Fruit fly (Drosophila melanogaster) ovary, adult (tissue): ENCODE results near the gene CG42571.

Source experiments
- CG17801 ChIP-seq: fragments of 200-800 bp; optimal IDR thresholded peaks from 2 replicates; lab custom pipeline; 2019; ENCODE audit warnings: missing biosample characterization, mild to moderate bottlenecking, missing genetic modification characterization, moderate library complexity; ENCODE audit not compliant: partially characterized antibody

The CG42571 gene

DNA sequence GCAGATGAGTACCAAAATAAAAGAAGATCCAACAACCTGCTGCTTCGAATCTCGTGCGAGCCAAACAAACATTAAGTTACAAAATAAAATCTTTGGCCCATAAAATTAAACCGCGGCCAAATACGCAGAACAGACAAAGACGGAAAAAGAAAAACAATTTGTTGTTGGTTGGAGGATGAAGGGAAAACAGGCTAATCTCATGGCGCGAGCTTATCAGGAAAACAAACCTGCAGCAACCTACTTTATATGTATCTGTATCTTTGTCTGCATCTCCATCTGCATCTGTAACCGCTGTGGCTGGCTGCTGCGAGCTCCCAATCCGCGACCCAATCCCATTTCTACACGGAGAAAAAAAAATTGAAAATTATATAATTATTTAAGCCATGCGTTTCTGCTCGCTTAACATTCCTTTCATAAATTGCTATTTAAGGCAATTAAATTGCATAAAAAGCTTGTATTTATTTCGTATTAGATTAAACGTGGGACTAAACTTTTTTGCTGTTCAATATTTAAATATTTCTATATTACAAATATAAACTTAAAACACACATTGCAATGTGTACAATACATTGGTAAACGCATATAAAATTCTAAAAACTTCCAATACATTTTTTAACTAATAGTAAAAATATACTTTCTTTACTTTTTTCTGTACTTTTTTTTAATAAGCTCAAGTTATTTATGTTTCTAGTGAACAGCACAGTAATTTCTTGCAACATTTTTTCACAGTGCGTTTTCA lies 23.3 kb upstream of the CG42571 start:
- TF ChIP-seq CG17801 (GFP tag; lab: Kevin White, UChicago) = no peak

DNA sequence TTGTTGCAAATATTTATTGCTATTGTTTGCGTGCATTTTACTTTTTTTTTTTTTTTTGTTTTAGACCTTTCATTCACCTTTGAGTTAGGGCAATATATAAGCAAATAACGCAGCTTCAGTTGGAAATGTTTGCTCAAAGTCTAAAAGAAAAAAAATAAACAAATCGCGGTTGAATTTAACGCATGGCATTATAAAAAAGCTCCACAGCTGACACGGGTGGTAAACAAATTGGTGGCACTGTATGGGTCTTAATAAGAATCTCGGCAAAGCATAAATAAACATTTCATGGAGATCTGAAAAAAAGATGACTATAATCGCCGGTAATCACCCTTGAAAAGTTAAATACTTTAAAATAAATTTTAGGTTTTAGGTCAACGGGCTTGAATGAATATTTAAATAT lies 21.8 kb upstream of the CG42571 start:
- no peak for TF ChIP-seq CG17801 (GFP tag; lab: Kevin White, UChicago)

- TF ChIP-seq CG17801 (GFP tag; lab: Kevin White, UChicago) = no peak
These were observed 21.1 kb upstream of the CG42571 start for dm6 chr3L:15695195-15695594.

DNA sequence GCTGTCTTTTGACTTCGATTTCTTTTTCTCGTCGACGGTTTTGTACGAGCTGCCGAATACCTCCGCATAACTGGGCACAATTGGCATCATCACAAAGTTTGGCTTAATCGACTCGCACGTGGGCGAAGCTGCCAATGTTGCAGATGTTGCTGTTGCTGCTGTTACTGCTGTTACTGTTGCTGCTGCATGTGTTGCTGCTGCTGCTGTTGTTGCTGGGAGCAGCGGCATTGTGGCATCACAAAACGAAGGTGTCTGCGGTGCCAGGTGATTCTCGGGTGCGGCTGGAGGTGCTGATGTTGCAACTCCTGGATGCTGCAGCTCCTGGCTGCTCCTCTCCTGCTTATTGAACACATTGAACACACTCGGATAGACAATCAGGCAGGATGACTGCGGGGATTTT lies 18.3 kb upstream of the CG42571 start:
- TF ChIP-seq CG17801 (GFP tag; lab: Kevin White, UChicago) = no peak

- no peak for TF ChIP-seq CG17801 (GFP tag; lab: Kevin White, UChicago)
These were observed 16.5 kb upstream of the CG42571 start, which contains the start of gene comm2 for dm6 chr3L:15699626-15700337. TSS of gene comm2 (minus strand) at chr3L:15699850.

DNA sequence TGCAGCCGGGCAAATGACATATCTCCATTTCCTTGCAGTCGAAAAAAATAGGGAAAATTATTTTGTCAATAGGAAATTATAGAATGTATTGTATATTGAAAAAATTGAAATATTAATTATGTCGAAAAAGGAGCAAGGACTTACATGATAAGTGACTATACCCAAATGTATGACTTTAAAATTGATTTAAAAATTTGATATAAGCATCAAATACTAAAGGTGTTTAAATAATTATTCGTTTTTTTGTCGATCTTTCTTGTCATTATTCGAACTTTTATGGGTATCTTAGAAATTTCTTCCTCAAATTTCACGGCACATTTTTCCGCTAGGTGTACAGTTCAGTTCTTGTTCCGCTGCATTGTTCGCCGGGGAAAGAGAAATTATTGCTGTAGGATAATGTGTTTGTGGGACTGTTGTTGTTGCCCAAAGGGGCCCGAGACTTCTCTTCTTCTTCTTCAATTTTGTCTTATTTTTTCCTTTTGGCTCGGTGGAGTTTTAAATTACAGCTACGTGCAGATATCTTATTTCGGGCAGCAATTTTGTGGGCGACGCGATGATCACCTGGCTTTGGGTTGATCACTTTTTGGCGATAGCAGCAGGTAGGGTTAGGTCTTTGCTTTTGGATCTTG lies 15.8 kb upstream of the CG42571 start:
- no peak for TF ChIP-seq CG17801 (GFP tag; lab: Kevin White, UChicago)

dm6 chr3L:15702191-15702590 lies 14.1 kb upstream of the CG42571 start:
- no peak for TF ChIP-seq CG17801 (GFP tag; lab: Kevin White, UChicago)

DNA sequence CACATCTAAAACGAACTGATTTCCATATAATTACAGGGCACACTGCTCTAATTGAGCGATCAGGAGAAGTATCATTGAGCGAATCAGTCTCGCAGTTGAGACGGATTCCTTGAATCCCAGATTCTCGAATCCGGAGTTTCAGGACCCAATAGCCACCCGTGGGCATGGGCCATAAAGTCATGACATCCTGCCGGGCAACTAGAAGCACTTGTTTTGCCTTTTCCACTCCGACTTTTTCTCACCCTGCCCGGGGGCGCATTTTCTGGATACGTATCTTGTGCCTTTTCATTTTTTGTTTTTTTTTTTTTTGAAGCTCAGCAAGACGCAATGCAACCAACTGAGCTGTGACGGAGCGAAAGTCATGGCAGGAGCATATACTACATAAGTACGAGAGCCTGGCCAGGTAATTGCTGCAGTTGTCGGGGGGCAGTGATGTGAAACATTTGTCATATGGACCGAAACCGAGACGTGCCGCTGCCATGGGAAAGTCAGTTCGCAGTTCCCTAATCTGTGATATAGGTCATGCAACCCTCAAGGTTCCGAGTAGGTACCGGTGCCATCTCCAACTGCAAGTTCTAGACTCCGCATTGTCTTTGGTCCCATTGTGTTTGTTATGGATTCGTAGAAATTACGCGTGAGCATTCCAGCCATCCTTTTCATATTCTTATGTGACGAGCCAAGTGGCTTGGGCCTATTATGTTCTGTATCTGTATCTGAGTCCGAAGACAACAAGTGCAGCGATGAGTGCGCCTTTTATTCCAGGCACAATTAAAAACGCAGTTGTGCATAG lies 12.7 kb upstream of the CG42571 start:
- no peak for TF ChIP-seq CG17801 (GFP tag; lab: Kevin White, UChicago)

dm6 chr3L:15704250-15704985 lies 11.8 kb upstream of the CG42571 start:
- no peak for TF ChIP-seq CG17801 (GFP tag; lab: Kevin White, UChicago)

DNA sequence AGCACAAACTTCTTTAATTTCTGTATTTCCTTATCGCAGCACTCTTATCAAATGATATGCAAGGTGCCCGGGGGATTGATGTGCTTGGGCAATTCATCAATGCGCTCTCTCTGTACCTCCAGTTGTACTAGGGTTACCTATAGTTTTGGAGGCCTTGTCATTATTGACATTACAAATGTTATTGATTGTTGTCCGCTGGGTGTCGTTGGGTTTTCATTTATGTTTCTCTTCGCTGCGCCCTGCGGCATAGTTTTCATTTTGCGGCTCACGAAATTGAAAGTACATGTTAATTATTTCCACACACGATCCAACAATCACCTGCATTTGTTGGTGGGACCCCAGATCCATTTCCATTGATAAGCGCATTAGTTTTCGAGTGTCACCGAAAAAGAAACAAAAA lies 10.1 kb upstream of the CG42571 start:
- TF ChIP-seq CG17801 (GFP tag; lab: Kevin White, UChicago) = no peak

DNA sequence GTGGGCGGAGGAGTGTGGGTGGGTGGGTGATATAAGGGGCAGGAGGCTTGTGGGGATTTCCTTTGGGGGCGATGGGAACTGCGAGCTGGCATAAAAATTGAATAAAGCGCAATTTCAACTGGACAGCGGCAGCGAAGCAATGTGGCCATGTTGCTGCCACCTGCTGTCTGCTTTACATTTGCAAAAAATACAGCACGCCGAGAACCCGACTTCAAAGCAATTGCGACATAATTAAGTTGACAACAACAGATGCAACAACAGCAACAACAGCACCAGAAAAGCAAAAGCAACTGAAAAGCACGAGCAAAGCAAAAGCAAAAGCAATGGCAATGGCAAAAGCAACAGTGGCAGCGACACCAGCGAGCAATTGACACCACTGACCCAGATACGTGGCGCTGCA lies 8.1 kb upstream of the CG42571 start:
- TF ChIP-seq CG17801 (GFP tag; lab: Kevin White, UChicago) = no peak

- TF ChIP-seq CG17801 (GFP tag; lab: Kevin White, UChicago) = no peak
These were observed 7.7 kb upstream of the CG42571 start for dm6 chr3L:15708579-15708978.

DNA sequence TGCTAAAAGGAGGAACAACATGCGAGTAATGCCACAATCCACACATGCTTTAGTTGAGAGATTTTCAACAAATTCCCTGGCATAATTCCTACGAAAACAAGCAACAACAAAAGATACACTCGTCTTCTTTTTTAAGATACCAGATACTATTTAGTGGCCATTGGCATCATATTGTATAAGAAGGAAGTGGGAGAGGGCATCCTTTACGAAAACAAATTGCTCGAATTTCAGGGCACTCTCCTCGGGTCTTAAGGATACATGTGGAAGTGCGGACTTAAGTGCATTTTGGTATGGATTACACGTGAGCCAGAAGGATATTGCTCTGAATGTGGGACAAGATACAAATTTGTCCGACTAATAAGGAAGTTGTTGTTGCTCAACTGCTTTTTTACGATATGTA lies 6.1 kb upstream of the CG42571 start:
- TF ChIP-seq CG17801 (GFP tag; lab: Kevin White, UChicago) = no peak

DNA sequence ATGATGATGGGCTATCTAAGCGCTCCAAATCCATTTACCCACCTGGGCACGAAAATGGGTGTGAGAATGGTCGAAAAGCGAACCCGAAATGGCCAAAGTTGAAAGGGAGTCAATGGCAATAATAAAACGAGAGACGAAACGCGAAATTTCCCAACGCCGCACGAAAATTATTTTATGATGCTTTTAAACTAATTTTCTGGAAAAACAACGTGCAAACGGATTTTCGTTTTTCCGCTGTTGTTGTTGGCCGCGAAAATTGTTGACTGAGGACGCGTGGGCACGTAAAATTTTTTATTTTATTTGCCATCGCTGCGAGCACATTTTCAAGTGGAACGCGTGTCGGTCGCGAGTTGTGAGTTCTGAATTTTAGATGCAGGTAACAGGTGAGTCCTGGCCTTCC lies 5.1 kb upstream of the CG42571 start:
- no peak for TF ChIP-seq CG17801 (GFP tag; lab: Kevin White, UChicago)
